Fruit fly (Drosophila melanogaster): Measurements from ENCODE around the gene AP-2sigma.

AP-2sigma gene

dm6 chr3R:21269923-21270322, at the start of gene AP-2sigma, which contains the start of gene Idi (continued):
- peak; percentile 67; the same call in 1 of the 2 replicates for TF ChIP-seq CG32767 (GFP tag; IDR thresholded peaks at IDR 0.05)
- no peak for TF ChIP-seq Elba2 (GFP tag; optimal IDR thresholded peaks at IDR 0.05)
- TF ChIP-seq CG8290 (GFP tag; optimal IDR thresholded peaks at IDR 0.05), result no peak
- TF ChIP-seq CG8290 (tag; optimal IDR thresholded peaks at IDR 0.05), result peak; percentile 10 to 84
- TF ChIP-seq zfh1 (GFP tag; IDR thresholded peaks at IDR 0.05), result peak; percentile 55; the same call in 1 of the 3 replicates
- TF ChIP-seq pfk (GFP tag; optimal IDR thresholded peaks at IDR 0.05), result peak; percentile 1
- no peak for TF ChIP-seq CG12071 (GFP tag; optimal IDR thresholded peaks at IDR 0.05)
- TF ChIP-seq nerfin-1 (tag; optimal IDR thresholded peaks at IDR 0.05), result peak; percentile 42
- peak; percentile 29 for TF ChIP-seq Myb (GFP tag; optimal IDR thresholded peaks at IDR 0.05)
- no peak for TF ChIP-seq sim (GFP tag; IDR thresholded peaks at IDR 0.05)
- peak; percentile 27 for TF ChIP-seq dmrt11E (tag; optimal IDR thresholded peaks at IDR 0.05)
- TF ChIP-seq CG3281 (GFP tag; optimal IDR thresholded peaks at IDR 0.05), result peak; percentile 70
- TF ChIP-seq CG3726 (GFP tag; IDR thresholded peaks at IDR 0.05), result no peak
- no peak for TF ChIP-seq CG1233 (GFP tag; optimal IDR thresholded peaks at IDR 0.05)
- peak; percentile 50 for TF ChIP-seq lab (GFP tag; optimal IDR thresholded peaks at IDR 0.05)
- no peak for TF ChIP-seq CG18476 (GFP tag; optimal IDR thresholded peaks at IDR 0.05)
- TF ChIP-seq tgo (GFP tag; IDR thresholded peaks at IDR 0.05), result no peak
- TF ChIP-seq Ets65A (GFP tag), result peak; percentile 90
- TF ChIP-seq CG6765 (GFP tag; optimal IDR thresholded peaks at IDR 0.05), result no peak
- TF ChIP-seq Optix (GFP tag; IDR thresholded peaks at IDR 0.05), result no peak
- TF ChIP-seq maf-S (GFP tag; optimal IDR thresholded peaks at IDR 0.05), result peak; percentile 14
- no peak for TF ChIP-seq E2f1 (GFP tag; IDR thresholded peaks at IDR 0.05)
- peak; percentile 11 for TF ChIP-seq NC2α (GFP tag; optimal IDR thresholded peaks at IDR 0.05)
- TF ChIP-seq fd102C (GFP tag; optimal IDR thresholded peaks at IDR 0.05), result no peak
- no peak for TF ChIP-seq ro (GFP tag; IDR thresholded peaks at IDR 0.05)
- TF ChIP-seq stwl (tag; optimal IDR thresholded peaks at IDR 0.05), result peak; percentile 70
- TF ChIP-seq Camta (GFP tag; optimal IDR thresholded peaks at IDR 0.05), result peak; percentile 5
- TF ChIP-seq sens (GFP tag), result peak; percentile 36
- peak; percentile 12 for TF ChIP-seq Meics (GFP tag; optimal IDR thresholded peaks at IDR 0.05)
- no peak for TF ChIP-seq Kr (GFP tag; optimal IDR thresholded peaks at IDR 0.05)
- no peak for TF ChIP-seq CG9876 (GFP tag; optimal IDR thresholded peaks at IDR 0.05)
- TF ChIP-seq fd64A (GFP tag; optimal IDR thresholded peaks at IDR 0.05), result no peak
- TF ChIP-seq CG3065 (GFP tag; optimal IDR thresholded peaks at IDR 0.05), result peak; percentile 9
- TF ChIP-seq CG13287 (GFP tag; IDR thresholded peaks at IDR 0.05; ENCODE audit: partially characterized antibody), result peak; percentile 51; the same call in 1 of the 2 replicates
- peak; percentile 37; the same call in 1 of the 2 replicates for TF ChIP-seq ato (GFP tag; IDR thresholded peaks at IDR 0.05; ENCODE audit: partially characterized antibody)
- TF ChIP-seq pho (GFP tag; optimal IDR thresholded peaks at IDR 0.05), result peak; percentile 6
- TF ChIP-seq sug (tag; optimal IDR thresholded peaks at IDR 0.05), result peak; percentile 26
- TF ChIP-seq sr (GFP tag; IDR thresholded peaks at IDR 0.05), result peak; percentile 61; the same call in 2 of the 3 replicates
- TF ChIP-seq her (GFP tag; optimal IDR thresholded peaks at IDR 0.05), result peak; percentile 43
- TF ChIP-seq CG13775 (GFP tag; optimal IDR thresholded peaks at IDR 0.05), result peak; percentile 0
- TF ChIP-seq Dbx (GFP tag; IDR thresholded peaks at IDR 0.05), result peak; percentile 49; the same call in 1 of the 3 replicates
- TF ChIP-seq CG10543 (GFP tag; optimal IDR thresholded peaks at IDR 0.05), result peak; percentile 30
- TF ChIP-seq repo (GFP tag; optimal IDR thresholded peaks at IDR 0.05), result no peak
- TF ChIP-seq CG5180 (GFP tag; optimal IDR thresholded peaks at IDR 0.05), result no peak
- no peak for TF ChIP-seq CG18764 (GFP tag; optimal IDR thresholded peaks at IDR 0.05)
- no peak for TF ChIP-seq eve (GFP tag; optimal IDR thresholded peaks at IDR 0.05)
- TF ChIP-seq grau (tag; optimal IDR thresholded peaks at IDR 0.05), result peak; percentile 22
- peak; percentile 55 for TF ChIP-seq CG9437 (GFP tag; optimal IDR thresholded peaks at IDR 0.05)
- TF ChIP-seq oc (tag; optimal IDR thresholded peaks at IDR 0.05), result peak; percentile 53
- TF ChIP-seq lmd (GFP tag; IDR thresholded peaks at IDR 0.05), result 0 out of 2 replicates have a peak, but pooled peaks have one; percentile 10
- no peak for TF ChIP-seq CG42726 (GFP tag; IDR thresholded peaks at IDR 0.05; ENCODE audit: partially characterized antibody)
- peak; percentile 17 for TF ChIP-seq CG10209 (GFP tag; optimal IDR thresholded peaks at IDR 0.05)
